Fruit fly (Drosophila melanogaster): ENCODE measurements around the gene CG33658.

CG33658 gene

dm6 chr3R:24875939-24876842, 35.2 kb upstream of the CG33658 start, which contains the start of gene CG3744:
Gene CG3744 (minus strand): TSS chr3R:24876654.
- TF ChIP-seq lz (GFP tag; optimal IDR thresholded peaks at IDR 0.05): peak; percentile 74
- TF ChIP-seq CG3032 (tag; optimal IDR thresholded peaks at IDR 0.05): peak; percentile 84
- TF ChIP-seq CG6276 (GFP tag; optimal IDR thresholded peaks at IDR 0.05): no peak
- TF ChIP-seq fd85E (GFP tag; optimal IDR thresholded peaks at IDR 0.05): no peak
- no peak for TF ChIP-seq Hr38 (GFP tag; optimal IDR thresholded peaks at IDR 0.05)
- TF ChIP-seq svp (GFP tag): peak; percentile 75
- TF ChIP-seq Ets96B (tag; optimal IDR thresholded peaks at IDR 0.05): peak; percentile 73
- no peak for TF ChIP-seq CG10669 (GFP tag; optimal IDR thresholded peaks at IDR 0.05)
- TF ChIP-seq pdm3 (GFP tag; optimal IDR thresholded peaks at IDR 0.05): no peak
- TF ChIP-seq CG34406 (GFP tag; optimal IDR thresholded peaks at IDR 0.05): peak; percentile 60
- peak; percentile 66 for TF ChIP-seq Ets21C (GFP tag; optimal IDR thresholded peaks at IDR 0.05)
- peak; percentile 45 for TF ChIP-seq CG6854 (GFP tag; optimal IDR thresholded peaks at IDR 0.05)
- TF ChIP-seq CG4318 (GFP tag; optimal IDR thresholded peaks at IDR 0.05): no peak
- TF ChIP-seq Eip75B (GFP tag; optimal IDR thresholded peaks at IDR 0.05): peak; percentile 55
- TF ChIP-seq dsx (GFP tag; optimal IDR thresholded peaks at IDR 0.05; ENCODE audit: poor library complexity, severe bottlenecking): peak; percentile 71
- TF ChIP-seq fd59A (GFP tag; optimal IDR thresholded peaks at IDR 0.05): peak; percentile 31
- peak; percentile 62 for TF ChIP-seq CG6792 (GFP tag; optimal IDR thresholded peaks at IDR 0.05)
- peak; percentile 38 for TF ChIP-seq CG11762 (GFP tag; optimal IDR thresholded peaks at IDR 0.05; ENCODE audit: insufficient read depth)
- TF ChIP-seq Lpt (GFP tag; optimal IDR thresholded peaks at IDR 0.05): peak; percentile 13
- TF ChIP-seq eg (GFP tag; IDR thresholded peaks at IDR 0.05): peak; percentile 94
- TF ChIP-seq CG7368 (GFP tag; optimal IDR thresholded peaks at IDR 0.05): peak; percentile 68
- peak in 1 of 2 experiments; percentile 70 for TF ChIP-seq ss (GFP tag; optimal IDR thresholded peaks at IDR 0.05)
- peak; percentile 82 for TF ChIP-seq acj6 (GFP tag; optimal IDR thresholded peaks at IDR 0.05)
- TF ChIP-seq esn (GFP tag; optimal IDR thresholded peaks at IDR 0.05): peak; percentile 77
- TF ChIP-seq CG6808 (GFP tag; optimal IDR thresholded peaks at IDR 0.05): peak; percentile 47
- TF ChIP-seq CG8319 (GFP tag; optimal IDR thresholded peaks at IDR 0.05): no peak
- TF ChIP-seq CG11294 (GFP tag; IDR thresholded peaks at IDR 0.05): peak; percentile 85
- no peak for TF ChIP-seq Met (GFP tag; optimal IDR thresholded peaks at IDR 0.05)
- peak; percentile 89 for TF ChIP-seq CG6163 (GFP tag; IDR thresholded peaks at IDR 0.05)
- TF ChIP-seq Eip93F (GFP tag; optimal IDR thresholded peaks at IDR 0.05): peak; percentile 81
- TF ChIP-seq achi (GFP tag; optimal IDR thresholded peaks at IDR 0.05): peak; percentile 81
- TF ChIP-seq fkh (GFP tag; optimal IDR thresholded peaks at IDR 0.05): no peak
- peak; percentile 74 for TF ChIP-seq Hr4 (GFP tag; optimal IDR thresholded peaks at IDR 0.05)
- peak in 1 of 2 experiments; percentile 70 for TF ChIP-seq salr (GFP tag; optimal IDR thresholded peaks at IDR 0.05)
- TF ChIP-seq Eip78C (GFP tag): peak; percentile 86
- TF ChIP-seq CG32006 (GFP tag; optimal IDR thresholded peaks at IDR 0.05): peak; percentile 85
- peak; percentile 72 for TF ChIP-seq CG8632 (GFP tag; optimal IDR thresholded peaks at IDR 0.05)
- TF ChIP-seq Blimp-1 (GFP tag; optimal IDR thresholded peaks at IDR 0.05): peak; percentile 99
- peak; percentile 66 for TF ChIP-seq CG11902 (GFP tag; optimal IDR thresholded peaks at IDR 0.05)
- peak; percentile 77 for TF ChIP-seq CG31627 (GFP tag; optimal IDR thresholded peaks at IDR 0.05)
- TF ChIP-seq Gug (GFP tag; IDR thresholded peaks at IDR 0.05): peak; percentile 86
- peak; percentile 81 for TF ChIP-seq cyc (GFP tag; optimal IDR thresholded peaks at IDR 0.05)
- peak; percentile 17 for TF ChIP-seq CG9139 (GFP tag; optimal IDR thresholded peaks at IDR 0.05)
- TF ChIP-seq CG1621 (tag; optimal IDR thresholded peaks at IDR 0.05): no peak
- TF ChIP-seq topi (GFP tag; optimal IDR thresholded peaks at IDR 0.05): peak; percentile 64
- peak; percentile 29 for TF ChIP-seq spab (GFP tag; optimal IDR thresholded peaks at IDR 0.05)
- TF ChIP-seq Sox14 (GFP tag; optimal IDR thresholded peaks at IDR 0.05): peak; percentile 62
- peak; percentile 35 for TF ChIP-seq Sox102F (GFP tag; optimal IDR thresholded peaks at IDR 0.05)
- TF ChIP-seq CG3919 (GFP tag; optimal IDR thresholded peaks at IDR 0.05): peak; percentile 88

All from whole organism, prepupa.